Worm (Caenorhabditis elegans) whole organism, late embryonic: Measurements from ENCODE around the gene dsb-2.

Source experiments
- C38D4.7 ChIP-seq: fragments of 200-800 bp; sonication (Bioruptor generic); optimal IDR thresholded peaks from 2 replicates; lab custom pipeline; 2018; ENCODE audit warnings: mild to moderate bottlenecking, missing genetic modification characterization, moderate library complexity, missing compliant biosample characterization
- F13H6.1 ChIP-seq: sonication (generic microtip); optimal IDR thresholded peaks from 2 replicates; lab custom pipeline; 2016; ENCODE audit warnings: missing genetic modification characterization, missing compliant biosample characterization
- T23F11.4 ChIP-seq: fragments of 200-800 bp; sonication (Bioruptor generic); optimal IDR thresholded peaks from 2 replicates; lab custom pipeline; 2018; ENCODE audit warnings: mild to moderate bottlenecking, missing genetic modification characterization, missing compliant biosample characterization
- Y22D7AL.16 ChIP-seq: sonication (generic microtip); optimal IDR thresholded peaks from 2 replicates; lab custom pipeline; 2016; ENCODE audit warnings: missing genetic modification characterization, missing compliant biosample characterization
- ama-1 ChIP-seq: fragments of 150-350 bp; optimal IDR thresholded peaks from 2 replicates; lab custom pipeline; 2014
- ceh-18 ChIP-seq: sonication (generic microtip); optimal IDR thresholded peaks from 2 replicates; lab custom pipeline; 2016; ENCODE audit warnings: missing genetic modification characterization, missing compliant biosample characterization
- ceh-2 ChIP-seq: sonication (generic microtip); optimal IDR thresholded peaks from 2 replicates; lab custom pipeline; 2016; ENCODE audit warnings: missing genotype, missing genetic modification characterization, missing compliant biosample characterization
- ceh-22 ChIP-seq: sonication (generic microtip); optimal IDR thresholded peaks from 2 replicates; lab custom pipeline; 2017; ENCODE audit warnings: missing biosample characterization, missing genetic modification characterization
- ceh-30 ChIP-seq: fragments of 150-350 bp; optimal IDR thresholded peaks from 2 replicates; lab custom pipeline; 2014; ENCODE audit warnings: missing biosample characterization, missing genetic modification characterization
- ceh-34 ChIP-seq: sonication (generic microtip); optimal IDR thresholded peaks from 2 replicates; lab custom pipeline; 2016; ENCODE audit warnings: mild to moderate bottlenecking, missing genetic modification characterization, missing compliant biosample characterization
- ceh-45 ChIP-seq: fragments of 200-800 bp; sonication (Bioruptor generic); IDR thresholded peaks from 2 replicates; pipeline ENCODE4 v1.3.6; 2022; ENCODE audit warnings: missing genetic modification reagents, missing genetic modification characterization, missing compliant biosample characterization
- ceh-48 ChIP-seq: sonication (generic microtip); optimal IDR thresholded peaks from 2 replicates; lab custom pipeline; 2016; ENCODE audit warnings: missing genetic modification characterization, inconsistent platforms, missing compliant biosample characterization
- ceh-6 ChIP-seq: fragments of 200-800 bp; sonication (Bioruptor generic); optimal IDR thresholded peaks from 2 replicates; lab custom pipeline; 2018; ENCODE audit warnings: mild to moderate bottlenecking, missing genetic modification characterization, missing compliant biosample characterization
- ceh-9 ChIP-seq: sonication (generic microtip); optimal IDR thresholded peaks from 2 replicates; lab custom pipeline; 2016; ENCODE audit warnings: mild to moderate bottlenecking, missing genetic modification characterization, inconsistent platforms, missing compliant biosample characterization
- che-1 ChIP-seq: sonication (generic microtip); optimal IDR thresholded peaks from 2 replicates; lab custom pipeline; 2016; ENCODE audit warnings: mild to moderate bottlenecking, missing genetic modification characterization, missing compliant biosample characterization
- dmd-4 ChIP-seq: sonication (generic microtip); optimal IDR thresholded peaks from 2 replicates; lab custom pipeline; 2016; ENCODE audit warnings: borderline replicate concordance, missing genetic modification characterization, missing compliant biosample characterization
- elt-4 ChIP-seq: sonication (generic microtip); optimal IDR thresholded peaks from 2 replicates; lab custom pipeline; 2016; ENCODE audit warnings: missing genetic modification characterization, missing compliant biosample characterization
- eyg-1 ChIP-seq: sonication (generic microtip); optimal IDR thresholded peaks from 2 replicates; lab custom pipeline; 2016; ENCODE audit warnings: missing genotype, missing genetic modification characterization, missing compliant biosample characterization
- fkh-6 ChIP-seq: sonication (generic microtip); optimal IDR thresholded peaks from 2 replicates; lab custom pipeline; 2016; ENCODE audit warnings: missing genetic modification characterization, missing compliant biosample characterization
- hlh-13 ChIP-seq: fragments of 200-800 bp; sonication (Bioruptor generic); optimal IDR thresholded peaks from 2 replicates; lab custom pipeline; 2018; ENCODE audit warnings: mild to moderate bottlenecking, missing genetic modification characterization, missing compliant biosample characterization
- hlh-15 ChIP-seq: sonication (generic microtip); optimal IDR thresholded peaks from 2 replicates; lab custom pipeline; 2016; ENCODE audit warnings: missing genetic modification characterization, missing compliant biosample characterization
- hlh-30 ChIP-seq: sonication (generic microtip); optimal IDR thresholded peaks from 2 replicates; lab custom pipeline; 2017; ENCODE audit warnings: antibody characterized with exemption, missing genetic modification characterization, missing compliant biosample characterization; ENCODE audit not compliant: insufficient read depth
- hlh-6 ChIP-seq: sonication (generic microtip); optimal IDR thresholded peaks from 2 replicates; lab custom pipeline; 2016; ENCODE audit warnings: missing genotype, missing genetic modification characterization, missing compliant biosample characterization
- hlh-8 ChIP-seq: sonication (generic microtip); optimal IDR thresholded peaks from 2 replicates; lab custom pipeline; 2016; ENCODE audit warnings: missing genotype, missing genetic modification characterization, missing compliant biosample characterization
- lim-6 ChIP-seq: sonication (generic microtip); optimal IDR thresholded peaks from 2 replicates; lab custom pipeline; 2016; ENCODE audit warnings: missing genetic modification characterization, missing compliant biosample characterization
- lin-11 ChIP-seq: fragments of 200-800 bp; sonication (Bioruptor generic); optimal IDR thresholded peaks from 2 replicates; lab custom pipeline; 2018; ENCODE audit warnings: mild to moderate bottlenecking, missing genetic modification characterization, missing compliant biosample characterization
- madf-2 ChIP-seq: sonication (generic microtip); optimal IDR thresholded peaks from 2 replicates; lab custom pipeline; 2017; ENCODE audit warnings: missing genetic modification characterization, missing compliant biosample characterization
- mec-3 ChIP-seq: sonication (generic microtip); optimal IDR thresholded peaks from 2 replicates; lab custom pipeline; 2016; ENCODE audit warnings: borderline replicate concordance, missing genetic modification characterization, missing compliant biosample characterization
- nfya-1 ChIP-seq: sonication (generic microtip); optimal IDR thresholded peaks from 2 replicates; lab custom pipeline; 2017; ENCODE audit warnings: missing genetic modification characterization, mild to moderate bottlenecking, missing compliant biosample characterization, antibody characterized with exemption, moderate library complexity
- nhr-11 ChIP-seq: fragments of 150-350 bp; optimal IDR thresholded peaks from 2 replicates; lab custom pipeline; 2014; ENCODE audit warnings: missing biosample characterization, missing genetic modification characterization
- npax-4 ChIP-seq: sonication (generic microtip); optimal IDR thresholded peaks from 2 replicates; lab custom pipeline; 2016; ENCODE audit warnings: missing genetic modification characterization, missing compliant biosample characterization
- pag-3 ChIP-seq: sonication (generic microtip); optimal IDR thresholded peaks from 2 replicates; lab custom pipeline; 2016; ENCODE audit warnings: missing compliant biosample characterization, missing genetic modification characterization, borderline replicate concordance
- pax-1 ChIP-seq: fragments of 150-350 bp; optimal IDR thresholded peaks from 2 replicates; lab custom pipeline; 2014; ENCODE audit warnings: missing biosample characterization, missing genetic modification characterization
- pha-4 ChIP-seq: fragments of 150-350 bp; optimal IDR thresholded peaks from 2 replicates; lab custom pipeline; 2018; ENCODE audit warnings: missing biosample characterization, missing genetic modification reagents, missing genetic modification characterization
- pros-1 ChIP-seq: fragments of 150-350 bp; optimal IDR thresholded peaks from 2 replicates; lab custom pipeline; 2014; ENCODE audit warnings: missing biosample characterization, missing genetic modification reagents, missing genetic modification characterization
- rnt-1 ChIP-seq: sonication (generic microtip); optimal IDR thresholded peaks from 2 replicates; lab custom pipeline; 2016; ENCODE audit warnings: missing genetic modification characterization, missing compliant biosample characterization
- sdc-2 ChIP-seq: sonication (generic microtip); optimal IDR thresholded peaks from 2 replicates; lab custom pipeline; 2016; ENCODE audit warnings: missing genotype, missing genetic modification characterization, missing compliant biosample characterization
- sox-4 ChIP-seq: sonication (generic microtip); optimal IDR thresholded peaks from 2 replicates; lab custom pipeline; 2017; ENCODE audit warnings: mild to moderate bottlenecking, missing genetic modification characterization, inconsistent platforms, missing compliant biosample characterization
- syd-9 ChIP-seq: sonication (generic microtip); optimal IDR thresholded peaks from 2 replicates; lab custom pipeline; 2016; ENCODE audit warnings: mild to moderate bottlenecking, missing genetic modification characterization, moderate library complexity, missing compliant biosample characterization
- tbx-2 ChIP-seq: sonication (generic microtip); optimal IDR thresholded peaks from 2 replicates; lab custom pipeline; 2016; ENCODE audit warnings: missing genetic modification characterization, missing compliant biosample characterization
- ttx-3 ChIP-seq: sonication (generic microtip); optimal IDR thresholded peaks from 2 replicates; lab custom pipeline; 2016; ENCODE audit warnings: missing genetic modification reagents, missing genetic modification characterization, missing compliant biosample characterization
- unc-3 ChIP-seq, 2 experiments: fragments of 200-800 bp in 1 of 2; sonication (Bioruptor generic) in 1 of 2; sonication (generic microtip) in 1 of 2; conservative IDR thresholded peaks in 1 of 2; optimal IDR thresholded peaks in 1 of 2; 2 replicates each; pipeline versions ENCODE4 v1.3.6 to Lab custom; 2016 to 2022; ENCODE audit warnings: missing compliant biosample characterization in 2 of 2, missing genetic modification characterization in 2 of 2, missing genetic modification reagents in 1 of 2
- unc-42 ChIP-seq: sonication (generic microtip); optimal IDR thresholded peaks from 2 replicates; lab custom pipeline; 2016; ENCODE audit warnings: missing genotype, missing genetic modification characterization, missing compliant biosample characterization
- unc-55 ChIP-seq: sonication (generic microtip); optimal IDR thresholded peaks from 2 replicates; lab custom pipeline; 2017; ENCODE audit warnings: missing biosample characterization, missing genetic modification reagents, missing genetic modification characterization
- unc-86 ChIP-seq: sonication (generic microtip); optimal IDR thresholded peaks from 2 replicates; lab custom pipeline; 2016; ENCODE audit warnings: missing genetic modification characterization, missing compliant biosample characterization
- zip-5 ChIP-seq: sonication (generic microtip); optimal IDR thresholded peaks from 2 replicates; lab custom pipeline; 2016; ENCODE audit warnings: missing genetic modification characterization, missing compliant biosample characterization
- ztf-16 ChIP-seq: sonication (generic microtip); optimal IDR thresholded peaks from 2 replicates; lab custom pipeline; 2017; ENCODE audit warnings: missing genetic modification characterization, missing compliant biosample characterization

dsb-2 gene

DNA sequence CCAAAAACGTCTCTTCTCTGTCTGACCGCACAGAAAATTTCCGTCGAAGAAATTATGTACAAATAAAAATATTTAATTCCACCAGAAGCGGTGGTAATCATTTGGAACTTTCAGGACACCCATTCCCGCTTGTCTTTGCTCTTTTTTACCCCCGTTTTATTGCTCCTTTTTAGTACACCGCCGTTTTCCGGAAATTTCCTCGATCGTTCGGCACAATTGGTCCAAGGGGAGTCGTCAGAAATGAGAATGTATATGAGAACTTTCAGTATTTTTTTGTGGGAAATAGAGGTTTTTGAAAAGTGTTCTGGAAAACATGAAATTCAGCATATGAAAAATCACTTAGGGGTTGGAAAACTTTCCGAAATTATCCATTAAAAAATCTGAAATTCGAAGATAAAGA is 30.1 kb upstream of the dsb-2 start:
- TF ChIP-seq hlh-30 (tag; lab: Kevin White, UChicago) = no peak
- no peak for TF ChIP-seq dmd-4 (tag; lab: Kevin White, UChicago)
- TF ChIP-seq nhr-11 (tag; lab: Kevin White, UChicago) = no peak
- TF ChIP-seq ceh-30 = no peak
- TF ChIP-seq nfya-1 = no peak
- TF ChIP-seq ttx-3 (tag; lab: Kevin White, UChicago) = no peak
- no peak for TF ChIP-seq ceh-48 (tag; lab: Kevin White, UChicago)
- no peak for TF ChIP-seq ama-1 (lab: Kevin White, UChicago)
- no peak for TF ChIP-seq ceh-34 (tag; lab: Kevin White, UChicago)
- TF ChIP-seq zip-5 (tag; lab: Kevin White, UChicago) = no peak
- no peak for TF ChIP-seq hlh-6 (tag; lab: Kevin White, UChicago)
- TF ChIP-seq ztf-16 = no peak
- TF ChIP-seq Y22D7AL.16 (tag; lab: Kevin White, UChicago) = no peak
- no peak for TF ChIP-seq ceh-45
- TF ChIP-seq pag-3 (tag; lab: Kevin White, UChicago) = no peak
- TF ChIP-seq F13H6.1 (tag; lab: Kevin White, UChicago) = no peak
- no peak for TF ChIP-seq unc-55
- TF ChIP-seq pros-1 (tag; lab: Kevin White, UChicago) = no peak

DNA sequence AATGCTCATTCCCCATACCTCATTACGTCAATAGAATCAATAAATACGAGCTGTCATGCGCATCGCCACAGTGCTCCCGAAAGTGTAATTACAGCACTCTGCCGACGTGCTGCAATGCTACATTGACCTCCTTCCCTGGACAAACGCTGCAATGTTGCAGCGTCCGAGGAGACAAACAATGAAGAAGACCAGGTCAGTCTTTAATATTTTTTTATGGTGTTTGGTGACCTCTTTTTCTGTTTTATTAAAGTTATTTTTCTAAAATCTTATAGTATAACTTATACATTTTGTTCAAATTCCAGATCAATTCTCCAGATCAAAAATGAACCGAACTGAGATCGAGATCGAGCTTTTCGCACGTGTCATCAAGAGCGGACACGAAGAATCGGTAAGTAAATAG is 29.4 kb upstream of the dsb-2 start, which contains the start of gene sdz-26:
TSS of gene sdz-26 (plus strand) at position 301 of the 400 bp plus-strand sequence.
- TF ChIP-seq zip-5 (tag; lab: Kevin White, UChicago) (no peak), dmd-4 (tag; lab: Kevin White, UChicago) (no peak), pax-1 (tag; lab: Kevin White, UChicago) (no peak), unc-42 (tag; lab: Kevin White, UChicago) (no peak), T23F11.4 (GFP tag; lab: Kevin White, UChicago) (no peak), npax-4 (tag; lab: Kevin White, UChicago) (no peak), unc-86 (tag; lab: Kevin White, UChicago) (no peak), hlh-13 (GFP tag; lab: Kevin White, UChicago) (no peak), pros-1 (tag; lab: Kevin White, UChicago) (no peak), ceh-9 (no peak)

DNA sequence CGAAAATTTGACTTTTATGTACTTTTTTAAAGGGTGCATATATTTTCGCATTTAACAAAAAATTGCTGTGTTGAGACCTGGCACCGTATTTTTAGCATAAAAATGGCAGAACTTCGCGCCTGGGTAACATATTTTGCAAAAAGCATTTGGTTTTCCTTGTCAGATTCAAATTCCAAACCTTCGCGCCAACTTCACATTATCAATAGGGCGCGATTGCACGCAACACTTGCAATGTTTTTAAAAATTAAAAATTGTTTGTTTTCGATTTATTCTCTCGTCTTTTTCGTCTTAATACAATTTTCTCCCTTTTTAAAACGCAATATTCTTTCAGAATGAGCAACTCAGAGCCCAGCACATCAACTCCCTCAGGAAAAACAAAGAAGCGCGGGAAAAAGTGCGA is 27.3 kb upstream of the dsb-2 start, which contains the start of gene mes-2:
TSS of gene mes-2 (plus strand) at position 330 of the 400 bp plus-strand sequence.
- TF ChIP-seq tbx-2 (tag; lab: Kevin White, UChicago) (peak; percentile 27), hlh-13 (GFP tag; lab: Kevin White, UChicago) (no peak), ceh-18 (tag; lab: Kevin White, UChicago) (no peak), lim-6 (tag; lab: Kevin White, UChicago) (no peak), ceh-6 (GFP tag; lab: Kevin White, UChicago) (no peak), elt-4 (tag; lab: Kevin White, UChicago) (no peak), lin-11 (no peak), pax-1 (tag; lab: Kevin White, UChicago) (no peak), ceh-2 (tag; lab: Kevin White, UChicago) (no peak), pha-4 (tag; lab: Kevin White, UChicago) (no peak), ceh-45 (no peak), unc-55 (peak; percentile 13), zip-5 (tag; lab: Kevin White, UChicago) (no peak), sdc-2 (tag; lab: Kevin White, UChicago) (no peak), mec-3 (tag; lab: Kevin White, UChicago) (no peak), C38D4.7 (GFP tag; lab: Kevin White, UChicago) (no peak), ceh-48 (tag; lab: Kevin White, UChicago) (no peak), hlh-15 (no peak), ztf-16 (no peak), ama-1 (lab: Kevin White, UChicago) (no peak), ceh-9 (no peak), fkh-6 (tag; lab: Kevin White, UChicago) (no peak), ceh-22 (no peak), F13H6.1 (tag; lab: Kevin White, UChicago) (no peak), sox-4 (no peak), che-1 (tag; lab: Kevin White, UChicago) (peak; percentile 0), syd-9 (tag; lab: Kevin White, UChicago) (no peak), ceh-30 (peak; percentile 11), nhr-11 (tag; lab: Kevin White, UChicago) (no peak), hlh-6 (tag; lab: Kevin White, UChicago) (no peak), eyg-1 (tag; lab: Kevin White, UChicago) (no peak), unc-3 (GFP tag; conservative IDR thresholded peaks at IDR 0.05; lab: Robert Waterston, UW) (no peak), unc-3 (tag; optimal IDR thresholded peaks at IDR 0.05; lab: Kevin White, UChicago) (no peak), hlh-8 (tag; lab: Kevin White, UChicago) (no peak), madf-2 (tag; lab: Kevin White, UChicago) (no peak), rnt-1 (tag; lab: Kevin White, UChicago) (no peak), T23F11.4 (GFP tag; lab: Kevin White, UChicago) (no peak)
